Worm (Caenorhabditis elegans) whole organism, L4 larva: ENCODE data around the gene F46E10.2.

Source experiments
- aly-2 ChIP-seq: sonication (generic microtip); optimal IDR thresholded peaks from 2 replicates; lab custom pipeline; 2018; ENCODE audit warnings: missing biosample characterization, missing genetic modification characterization
- attf-4 ChIP-seq: sonication (generic microtip); optimal IDR thresholded peaks from 3 replicates; lab custom pipeline; 2017; ENCODE audit warnings: missing biosample characterization, missing genetic modification characterization
- daf-19 ChIP-seq: fragments of 200-800 bp; sonication (Bioruptor generic); conservative IDR thresholded peaks from 2 replicates; pipeline ENCODE4 v1.3.6; 2022; ENCODE audit warnings: missing genetic modification characterization, missing compliant biosample characterization
- jun-1 ChIP-seq: fragments of 150-350 bp; optimal IDR thresholded peaks from 2 replicates; lab custom pipeline; 2014; ENCODE audit warnings: missing biosample characterization, missing genetic modification reagents, missing genetic modification characterization
- nhr-76 ChIP-seq: fragments of 150-350 bp; optimal IDR thresholded peaks from 2 replicates; lab custom pipeline; 2014; ENCODE audit warnings: missing biosample characterization, missing genetic modification characterization
- nhr-77 ChIP-seq: fragments of 150-350 bp; optimal IDR thresholded peaks from 2 replicates; lab custom pipeline; 2014; ENCODE audit warnings: missing biosample characterization, missing genetic modification characterization
- skn-1 ChIP-seq: fragments of 150-350 bp; optimal IDR thresholded peaks from 2 replicates; lab custom pipeline; 2014; ENCODE audit warnings: missing biosample characterization, missing genetic modification characterization
- spr-3 ChIP-seq: fragments of 200-800 bp; sonication (Bioruptor generic); optimal IDR thresholded peaks from 2 replicates; lab custom pipeline; 2018; ENCODE audit warnings: mild to moderate bottlenecking, missing genetic modification characterization, missing compliant biosample characterization
- unc-62 ChIP-seq, 3 experiments: fragments of 150-350 bp in 1 of 3; sonication (generic microtip); optimal IDR thresholded peaks in 2 of 3; peaks in 1 of 3; 1 replicate in 1 of 3; 2 replicates in 2 of 3; lab custom pipeline; 2014 to 2017; ENCODE audit warnings: missing biosample characterization in 3 of 3, missing genetic modification characterization in 3 of 3, missing genetic modification reagents in 3 of 3, missing genotype in 1 of 3

ce11 chrV:6471208-6471607 is 49.0 kb upstream of the F46E10.2 start:
- TF ChIP-seq jun-1 (tag; lab: Kevin White, UChicago) (no peak), attf-4 (tag; lab: Kevin White, UChicago) (no peak), nhr-77 (tag; lab: Kevin White, UChicago) (no peak), nhr-76 (tag; lab: Kevin White, UChicago) (no peak), spr-3 (GFP tag; lab: Kevin White, UChicago) (no peak), daf-19 (GFP tag; lab: Robert Waterston, UW) (no peak), unc-62 (GFP tag; optimal IDR thresholded peaks at IDR 0.05 in 1 of 2; lab: Kevin White, UChicago) (peak in 1 of 2 experiments; percentile 4), unc-62 (tag; optimal IDR thresholded peaks at IDR 0.05; lab: Kevin White, UChicago) (no peak), skn-1 (tag; lab: Kevin White, UChicago) (no peak), aly-2 (tag; lab: Kevin White, UChicago) (no peak)
